Worm (Caenorhabditis elegans) whole organism, midembryonic: ENCODE data around the gene arx-5.

Experiments
- T22C8.4 ChIP-seq: fragments of 200-800 bp; sonication (Bioruptor generic); IDR thresholded peaks from 2 replicates; pipeline ENCODE4 v1.3.6; 2022; ENCODE audit warnings: missing genetic modification characterization, missing compliant biosample characterization
- cog-1 ChIP-seq: sonication (generic microtip); optimal IDR thresholded peaks from 2 replicates; lab custom pipeline; 2016; ENCODE audit warnings: missing genetic modification characterization, missing compliant biosample characterization
- flt-1 ChIP-seq: fragments of 200-800 bp; sonication (Bioruptor generic); IDR thresholded peaks from 2 replicates; pipeline ENCODE4 v1.3.6; 2022; ENCODE audit warnings: missing genetic modification characterization, missing compliant biosample characterization
- klf-2 ChIP-seq: fragments of 200-800 bp; sonication (Bioruptor generic); conservative IDR thresholded peaks from 2 replicates; pipeline ENCODE4 v1.3.6; 2022; ENCODE audit warnings: missing genetic modification reagents, missing genetic modification characterization, missing compliant biosample characterization
- med-1 ChIP-seq: sonication (generic microtip); optimal IDR thresholded peaks from 2 replicates; lab custom pipeline; 2017; ENCODE audit warnings: missing genetic modification characterization, mild to moderate bottlenecking, missing compliant biosample characterization, antibody characterized with exemption, missing genetic modification reagents; ENCODE audit not compliant: insufficient read depth
- ref-1 ChIP-seq: fragments of 200-800 bp; sonication (Bioruptor generic); conservative IDR thresholded peaks from 2 replicates; pipeline ENCODE4 v1.3.6; 2022; ENCODE audit warnings: missing genetic modification reagents, missing genetic modification characterization, missing compliant biosample characterization
- tab-1 ChIP-seq: fragments of 200-800 bp; sonication (Bioruptor generic); IDR thresholded peaks from 2 replicates; pipeline ENCODE4 v1.3.6; 2022; ENCODE audit warnings: missing genetic modification characterization, missing compliant biosample characterization
- ztf-23 ChIP-seq: fragments of 200-800 bp; sonication (Bioruptor generic); IDR thresholded peaks from 2 replicates; pipeline ENCODE4 v1.3.6; 2022; ENCODE audit warnings: missing genetic modification reagents, missing genetic modification characterization, missing compliant biosample characterization
- ztf-29 ChIP-seq: fragments of 200-800 bp; sonication (Bioruptor generic); IDR thresholded peaks from 2 replicates; pipeline ENCODE4 v1.3.6; 2022; ENCODE audit warnings: missing genetic modification reagents, missing genetic modification characterization, missing compliant biosample characterization

arx-5 gene

DNA sequence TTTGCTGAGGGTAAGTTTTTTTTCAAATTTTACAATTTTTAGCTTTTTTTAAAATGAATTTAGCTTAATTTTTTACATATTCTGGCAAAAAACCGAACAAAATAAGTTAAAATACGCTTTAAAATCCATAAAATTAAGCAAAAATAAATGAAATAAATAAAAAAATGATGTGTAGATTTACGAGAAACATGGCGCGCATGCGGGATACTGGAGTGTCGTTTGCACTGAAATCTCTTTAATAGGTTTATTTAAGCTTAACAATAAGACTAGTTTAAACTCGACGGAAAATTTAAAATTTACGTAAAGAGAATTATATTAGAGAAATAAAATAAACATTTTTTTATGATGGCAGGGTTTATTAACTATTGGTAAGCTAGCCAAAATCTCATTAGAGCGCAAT lies 3.4 kb upstream of the arx-5 start:
- TF ChIP-seq med-1 (no peak), ztf-23 (GFP tag; lab: Robert Waterston, UW) (no peak), flt-1 (no peak), tab-1 (GFP tag; lab: Robert Waterston, UW) (no peak), ztf-29 (no peak), cog-1 (no peak), T22C8.4 (GFP tag; lab: Robert Waterston, UW) (no peak), klf-2 (GFP tag; lab: Robert Waterston, UW) (no peak), ref-1 (GFP tag; lab: Robert Waterston, UW) (no peak)

DNA sequence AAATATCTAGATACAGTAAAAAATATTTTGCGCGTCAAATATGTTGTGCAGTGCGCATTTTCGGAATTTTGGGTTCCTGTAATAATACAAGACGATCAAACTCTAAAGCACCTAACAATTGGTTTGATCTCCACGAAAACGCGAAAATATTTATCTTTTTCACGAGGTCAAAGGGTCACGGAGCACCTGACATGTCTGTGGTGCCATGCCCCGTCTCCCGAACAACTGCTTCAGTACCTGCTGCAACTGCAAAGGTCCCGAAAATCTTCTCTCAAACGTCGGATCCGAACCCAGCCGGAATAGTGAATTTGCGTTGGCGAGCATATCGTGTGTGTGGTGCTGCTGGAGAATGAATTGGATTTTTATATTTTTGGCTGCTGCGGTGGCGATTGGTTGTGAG lies 2.0 kb upstream of the arx-5 start, which contains the start of the genes Y37D8A.2 and Y37D8A.25:
Gene Y37D8A.2 (plus strand): TSS at position 285 of the 400 bp plus-strand sequence.
Gene Y37D8A.25 (minus strand): TSS at position 345 of the 400 bp plus-strand sequence.
- TF ChIP-seq flt-1 (no peak), ztf-23 (GFP tag; lab: Robert Waterston, UW) (no peak), ref-1 (GFP tag; lab: Robert Waterston, UW) (no peak), klf-2 (GFP tag; lab: Robert Waterston, UW) (no peak), med-1 (no peak), tab-1 (GFP tag; lab: Robert Waterston, UW) (no peak), ztf-29 (no peak), T22C8.4 (GFP tag; lab: Robert Waterston, UW) (no peak)

DNA sequence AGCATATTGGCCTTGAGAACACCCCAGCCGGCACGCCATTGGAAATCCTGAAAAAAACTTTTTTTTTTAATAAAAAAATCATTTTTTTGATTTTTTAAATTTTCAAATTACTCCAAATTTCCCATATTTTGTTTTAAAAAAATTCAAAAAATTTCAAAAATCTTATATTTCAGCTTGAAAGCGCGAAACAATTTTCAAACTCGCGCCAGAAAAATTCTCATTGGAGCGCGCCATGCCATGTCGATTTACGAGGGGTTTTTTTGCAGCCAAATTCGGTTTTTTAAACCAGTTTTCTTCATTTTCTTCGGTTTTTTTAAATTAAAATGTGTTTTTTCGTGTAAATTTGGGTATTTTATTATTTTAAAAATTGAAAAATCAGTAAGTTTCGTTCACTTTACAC lies 1.2 kb upstream of the arx-5 start:
- no peak for TF ChIP-seq T22C8.4 (GFP tag; lab: Robert Waterston, UW)
- TF ChIP-seq klf-2 (GFP tag; lab: Robert Waterston, UW) = no peak
- TF ChIP-seq ztf-29 = no peak
- TF ChIP-seq flt-1 = no peak
- TF ChIP-seq ztf-23 (GFP tag; lab: Robert Waterston, UW) = no peak
- TF ChIP-seq med-1 = no peak
- no peak for TF ChIP-seq tab-1 (GFP tag; lab: Robert Waterston, UW)
- TF ChIP-seq cog-1 = no peak
- no peak for TF ChIP-seq ref-1 (GFP tag; lab: Robert Waterston, UW)

DNA sequence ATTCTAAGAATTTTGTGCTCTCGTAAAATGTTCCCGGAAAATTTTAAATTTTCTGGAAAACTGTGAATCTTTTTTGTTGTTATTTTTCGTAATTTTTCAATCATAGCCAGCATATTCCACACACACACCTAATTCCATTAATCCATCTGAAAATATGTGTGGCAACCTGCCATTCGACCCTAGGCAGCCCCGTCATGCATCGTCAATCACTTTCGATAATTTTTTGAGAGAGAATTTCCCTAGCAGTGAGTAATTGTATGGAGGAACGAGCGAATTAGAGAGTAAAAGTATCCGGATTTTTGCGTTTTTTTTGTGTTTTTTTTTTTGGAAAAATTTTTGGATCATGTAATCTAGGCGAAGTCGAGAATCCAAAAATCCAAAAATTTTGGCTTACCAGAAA lies 4.7 kb downstream of the arx-5 start, which contains the start of gene BE10.4:
Gene BE10.4 (plus strand): TSS at position 301 of the 400 bp plus-strand sequence.
- TF ChIP-seq tab-1 (GFP tag; lab: Robert Waterston, UW) (no peak), flt-1 (no peak), med-1 (no peak), ref-1 (GFP tag; lab: Robert Waterston, UW) (no peak), klf-2 (GFP tag; lab: Robert Waterston, UW) (no peak), ztf-23 (GFP tag; lab: Robert Waterston, UW) (no peak), cog-1 (no peak), ztf-29 (no peak), T22C8.4 (GFP tag; lab: Robert Waterston, UW) (no peak)

DNA sequence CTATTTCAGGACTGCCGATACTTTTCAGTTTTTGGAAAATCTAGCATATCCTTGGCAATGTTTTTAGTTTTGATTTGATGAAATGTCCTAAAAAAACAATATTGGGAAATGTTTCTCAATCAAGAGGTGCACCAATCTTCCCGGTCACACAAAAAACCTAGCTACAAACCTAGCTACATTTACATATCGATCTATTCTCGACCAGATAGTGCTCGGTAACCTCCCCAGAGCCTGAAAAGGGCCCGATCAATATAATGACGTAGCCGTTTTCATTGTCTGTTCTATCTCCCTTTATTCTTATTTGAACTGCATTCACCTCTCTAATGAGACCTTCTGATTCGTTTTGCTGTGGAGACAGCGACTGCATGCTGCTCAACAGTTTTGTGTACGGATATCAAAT lies 10.2 kb downstream of the arx-5 start, which contains the start of gene BE10.3:
Gene BE10.3 (plus strand): TSS at position 301 of the 400 bp plus-strand sequence.
- TF ChIP-seq med-1 = no peak

DNA sequence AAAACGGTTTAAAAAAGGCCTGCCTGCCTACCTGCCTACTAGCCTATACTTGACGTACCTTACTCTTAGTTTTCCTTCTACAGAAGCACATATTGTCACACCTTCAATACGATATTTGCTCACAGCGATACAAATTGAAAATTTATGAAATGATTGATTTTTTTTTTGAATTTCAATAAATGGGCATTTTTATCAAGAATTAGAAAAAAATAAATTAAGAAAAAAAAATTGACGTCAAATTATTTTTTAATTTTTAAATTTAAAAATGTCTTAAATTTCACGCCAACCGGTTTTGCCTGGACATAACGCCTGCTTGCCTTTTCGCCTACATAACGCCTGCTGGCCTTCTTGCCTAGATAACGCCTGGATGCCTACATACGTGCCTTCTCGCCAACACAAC lies 11.2 kb downstream of the arx-5 start, which contains the start of gene BE10.5:
Gene BE10.5 (minus strand): TSS at position 101 of the 400 bp plus-strand sequence.
- no peak for TF ChIP-seq tab-1 (GFP tag; lab: Robert Waterston, UW)
- no peak for TF ChIP-seq klf-2 (GFP tag; lab: Robert Waterston, UW)
- no peak for TF ChIP-seq cog-1
- TF ChIP-seq ref-1 (GFP tag; lab: Robert Waterston, UW) = no peak

DNA sequence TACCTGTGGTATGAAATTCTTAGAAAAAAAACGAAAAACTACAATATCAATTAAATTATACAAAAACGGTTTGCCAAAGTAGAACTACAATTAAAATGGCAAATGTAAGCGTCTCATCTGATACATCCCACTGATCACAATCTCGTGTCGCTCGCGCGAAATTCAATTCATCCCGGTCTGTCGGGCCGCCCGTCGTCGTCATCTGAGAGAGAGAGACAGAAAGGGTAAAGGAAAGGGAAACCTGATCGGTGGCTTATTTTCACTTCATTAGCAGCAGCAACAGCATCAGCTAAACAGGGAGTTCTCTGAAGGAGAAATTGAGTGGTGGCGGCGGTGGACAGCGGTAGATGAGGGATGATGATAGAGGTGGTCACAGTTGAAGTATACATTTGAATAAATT lies 17.4 kb downstream of the arx-5 start:
- TF ChIP-seq ztf-23 (GFP tag; lab: Robert Waterston, UW) (no peak), med-1 (no peak), ztf-29 (no peak), klf-2 (GFP tag; lab: Robert Waterston, UW) (no peak), T22C8.4 (GFP tag; lab: Robert Waterston, UW) (no peak), flt-1 (no peak), cog-1 (no peak), ref-1 (GFP tag; lab: Robert Waterston, UW) (no peak), tab-1 (GFP tag; lab: Robert Waterston, UW) (no peak)

DNA sequence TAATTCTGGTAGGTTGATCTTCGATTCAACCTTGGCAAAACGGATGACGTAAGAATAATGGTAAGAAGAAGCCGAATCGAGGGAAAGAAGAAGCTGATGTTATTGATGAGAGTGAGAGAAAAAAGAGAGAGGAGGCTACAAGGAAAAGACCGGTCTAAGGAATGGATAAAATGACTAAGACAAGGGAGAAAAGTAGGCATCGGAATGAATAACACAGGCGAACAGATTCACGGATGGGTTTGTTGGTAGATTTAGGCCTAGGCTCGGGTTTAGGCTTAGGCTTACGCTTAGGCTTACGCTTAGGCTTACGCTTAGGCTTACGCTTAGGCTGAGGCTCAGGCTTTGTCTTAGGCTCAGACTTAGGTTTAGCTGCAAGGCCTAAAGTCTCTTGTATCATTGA lies 19.4 kb downstream of the arx-5 start, which contains the start of gene agmo-1:
Gene agmo-1 (minus strand): TSS at position 101 of the 400 bp plus-strand sequence.
- TF ChIP-seq ztf-29 (no peak), med-1 (no peak), ref-1 (GFP tag; lab: Robert Waterston, UW) (no peak), flt-1 (no peak), T22C8.4 (GFP tag; lab: Robert Waterston, UW) (no peak), klf-2 (GFP tag; lab: Robert Waterston, UW) (no peak), tab-1 (GFP tag; lab: Robert Waterston, UW) (no peak), cog-1 (no peak), ztf-23 (GFP tag; lab: Robert Waterston, UW) (no peak)

DNA sequence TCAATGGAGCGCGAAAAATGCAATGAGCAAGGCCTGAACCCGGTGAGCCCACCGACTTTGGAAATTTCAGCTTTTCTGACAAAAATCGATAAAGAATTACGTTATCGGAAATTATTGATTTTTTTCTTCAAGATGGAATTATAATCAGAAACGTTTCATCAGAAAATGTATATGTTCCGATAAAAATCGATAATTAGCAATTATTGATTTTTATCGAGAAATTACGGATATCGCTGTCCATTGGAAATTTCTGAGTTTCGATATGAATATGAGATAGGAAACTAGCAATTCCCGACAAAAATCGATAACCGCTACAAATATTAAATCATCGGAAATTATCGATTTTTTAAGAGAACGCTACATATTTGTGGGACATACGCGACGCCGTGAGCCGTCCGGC lies 23.7 kb downstream of the arx-5 start:
- TF ChIP-seq cog-1 (no peak), T22C8.4 (GFP tag; lab: Robert Waterston, UW) (peak; percentile 81)

DNA sequence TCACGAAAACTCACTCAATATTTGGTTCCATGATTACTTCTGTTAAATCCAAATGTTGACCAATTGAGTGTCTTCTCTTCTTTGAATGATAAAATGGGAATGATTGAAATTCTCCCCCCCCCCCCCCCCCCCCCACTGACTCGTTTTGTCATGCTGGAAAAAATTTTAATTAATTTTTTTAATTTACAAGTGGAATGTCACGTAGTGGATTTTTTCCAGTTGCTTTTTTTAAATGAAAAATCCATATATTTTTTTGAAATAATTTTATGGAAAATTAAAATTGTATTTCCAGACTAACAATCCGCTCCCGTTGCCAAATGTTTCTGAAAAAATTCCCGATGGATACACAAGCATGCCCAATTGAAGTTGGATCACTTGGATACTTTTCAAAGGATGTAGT lies 28.5 kb downstream of the arx-5 start, which contains the start of gene BE10.1:
Gene BE10.1 (minus strand): TSS at position 101 of the 400 bp plus-strand sequence.
- TF ChIP-seq flt-1 = no peak
- TF ChIP-seq cog-1 = no peak
- TF ChIP-seq ztf-29 = no peak
- TF ChIP-seq ref-1 (GFP tag; lab: Robert Waterston, UW) = no peak
- TF ChIP-seq tab-1 (GFP tag; lab: Robert Waterston, UW) = no peak
- TF ChIP-seq T22C8.4 (GFP tag; lab: Robert Waterston, UW) = no peak
- no peak for TF ChIP-seq med-1
- no peak for TF ChIP-seq ztf-23 (GFP tag; lab: Robert Waterston, UW)

DNA sequence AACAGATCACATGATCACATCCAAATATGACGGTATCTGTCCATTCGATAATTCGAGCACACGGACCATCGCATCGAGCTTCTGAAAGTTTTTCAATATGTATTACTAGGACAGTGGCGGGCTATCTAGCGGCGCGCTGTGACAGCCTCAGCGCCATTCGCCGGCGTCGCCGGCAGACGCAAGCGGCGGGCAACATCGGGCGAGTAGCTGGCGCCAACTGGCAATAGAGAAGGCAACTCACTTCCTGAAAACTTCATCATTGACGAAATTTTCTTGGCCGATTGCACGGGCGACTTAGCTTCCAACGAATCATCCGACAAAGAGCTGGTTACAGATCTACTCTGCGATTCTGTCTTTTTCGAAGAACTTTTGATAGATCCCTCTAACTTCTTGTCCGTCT lies 29.7 kb downstream of the arx-5 start:
- no peak for TF ChIP-seq flt-1
